Fruit fly (Drosophila melanogaster) whole organism, prepupa: Measurements from ENCODE around the gene CG46397.

Source experiments
- Blimp-1 ChIP-seq: fragments of 200-800 bp; sonication (Bioruptor generic); optimal IDR thresholded peaks from 3 replicates; lab custom pipeline; 2017; ENCODE audit warnings: missing biosample characterization, missing genetic modification characterization, mild to moderate bottlenecking, moderate library complexity, missing genetic modification reagents
- CG10631 ChIP-seq: fragments of 200-800 bp; sonication (Bioruptor generic); optimal IDR thresholded peaks from 2 replicates; lab custom pipeline; 2016; ENCODE audit warnings: missing biosample characterization, missing genetic modification characterization
- CG11762 ChIP-seq: fragments of 200-800 bp; sonication (Bioruptor generic); optimal IDR thresholded peaks from 3 replicates; lab custom pipeline; 2016; ENCODE audit warnings: missing biosample characterization, missing genetic modification characterization; ENCODE audit not compliant: insufficient read depth
- CG11902 ChIP-seq: fragments of 200-800 bp; sonication (Bioruptor generic); optimal IDR thresholded peaks from 3 replicates; lab custom pipeline; 2016; ENCODE audit warnings: missing biosample characterization, missing genetic modification characterization
- CG16779 ChIP-seq: fragments of 200-800 bp; sonication (Bioruptor generic); optimal IDR thresholded peaks from 3 replicates; lab custom pipeline; 2017; ENCODE audit warnings: missing biosample characterization, mild to moderate bottlenecking, missing genetic modification characterization
- CG3032 ChIP-seq: fragments of 200-800 bp; optimal IDR thresholded peaks from 2 replicates; lab custom pipeline; 2019; ENCODE audit warnings: missing biosample characterization, mild to moderate bottlenecking, missing genetic modification characterization, moderate library complexity
- CG31627 ChIP-seq: fragments of 200-800 bp; sonication (Bioruptor generic); optimal IDR thresholded peaks from 3 replicates; lab custom pipeline; 2016; ENCODE audit warnings: missing biosample characterization, missing genetic modification characterization
- CG34406 ChIP-seq: fragments of 200-800 bp; sonication (Bioruptor generic); optimal IDR thresholded peaks from 3 replicates; lab custom pipeline; 2016; ENCODE audit warnings: missing biosample characterization, missing genetic modification characterization
- CG3919 ChIP-seq: fragments of 200-800 bp; sonication (Bioruptor generic); optimal IDR thresholded peaks from 3 replicates; lab custom pipeline; 2016; ENCODE audit warnings: missing biosample characterization, missing genetic modification characterization
- CG4318 ChIP-seq: fragments of 200-800 bp; sonication (Bioruptor generic); optimal IDR thresholded peaks from 3 replicates; lab custom pipeline; 2017; ENCODE audit warnings: missing biosample characterization, mild to moderate bottlenecking, missing genetic modification characterization
- CG6808 ChIP-seq: fragments of 200-800 bp; sonication (Bioruptor generic); optimal IDR thresholded peaks from 3 replicates; lab custom pipeline; 2017; ENCODE audit warnings: missing biosample characterization, missing genetic modification characterization, mild to moderate bottlenecking, moderate library complexity, missing genetic modification reagents
- CG6854 ChIP-seq: fragments of 200-800 bp; sonication (Bioruptor generic); optimal IDR thresholded peaks from 2 replicates; lab custom pipeline; 2017; ENCODE audit warnings: missing biosample characterization, mild to moderate bottlenecking, missing genetic modification characterization
- CG7368 ChIP-seq: fragments of 200-800 bp; sonication (Bioruptor generic); optimal IDR thresholded peaks from 3 replicates; lab custom pipeline; 2016; ENCODE audit warnings: missing biosample characterization, missing genetic modification characterization
- CG8119 ChIP-seq: fragments of 200-800 bp; sonication (Bioruptor generic); IDR thresholded peaks from 3 replicates; pipeline ENCODE4 v1.3.6; 2022; ENCODE audit warnings: missing biosample characterization, missing genetic modification characterization
- CG8632 ChIP-seq: fragments of 200-800 bp; sonication (Bioruptor generic); optimal IDR thresholded peaks from 3 replicates; lab custom pipeline; 2016; ENCODE audit warnings: missing biosample characterization, missing genetic modification characterization
- CG9139 ChIP-seq: fragments of 200-800 bp; sonication (Bioruptor generic); optimal IDR thresholded peaks from 3 replicates; lab custom pipeline; 2017; ENCODE audit warnings: missing biosample characterization, mild to moderate bottlenecking, missing genetic modification characterization
- Eip75B ChIP-seq: fragments of 200-800 bp; sonication (Bioruptor generic); optimal IDR thresholded peaks from 3 replicates; lab custom pipeline; 2016; ENCODE audit warnings: missing biosample characterization, missing genetic modification characterization
- Eip78C ChIP-seq: fragments of 200-800 bp; sonication (Bioruptor generic); peaks from one replicate; lab custom pipeline; 2016; ENCODE audit warnings: missing biosample characterization, missing genetic modification characterization
- Ets21C ChIP-seq: fragments of 200-800 bp; sonication (Bioruptor generic); optimal IDR thresholded peaks from 3 replicates; lab custom pipeline; 2016; ENCODE audit warnings: missing biosample characterization, missing genetic modification characterization
- Hr38 ChIP-seq: sonication (Bioruptor generic); optimal IDR thresholded peaks from 2 replicates; lab custom pipeline; 2016; ENCODE audit warnings: missing biosample characterization, missing genetic modification characterization
- Hr4 ChIP-seq: fragments of 200-800 bp; sonication (Bioruptor generic); optimal IDR thresholded peaks from 3 replicates; lab custom pipeline; 2016; ENCODE audit warnings: missing biosample characterization, missing genetic modification characterization
- Lpt ChIP-seq: fragments of 200-800 bp; sonication (Bioruptor generic); optimal IDR thresholded peaks from 3 replicates; lab custom pipeline; 2016; ENCODE audit warnings: missing biosample characterization, missing genetic modification characterization
- Met ChIP-seq: fragments of 200-800 bp; sonication (Bioruptor generic); optimal IDR thresholded peaks from 3 replicates; lab custom pipeline; 2016; ENCODE audit warnings: missing biosample characterization, missing genetic modification characterization
- OdsH ChIP-seq: fragments of 200-800 bp; sonication (Bioruptor generic); optimal IDR thresholded peaks from 3 replicates; lab custom pipeline; 2016; ENCODE audit warnings: missing biosample characterization, missing genetic modification characterization
- Smox ChIP-seq: fragments of 200-800 bp; sonication (Bioruptor generic); optimal IDR thresholded peaks from 3 replicates; lab custom pipeline; 2016; ENCODE audit warnings: missing biosample characterization, missing genetic modification characterization
- Sox14 ChIP-seq: fragments of 200-800 bp; sonication (Bioruptor generic); optimal IDR thresholded peaks from 3 replicates; lab custom pipeline; 2016; ENCODE audit warnings: missing biosample characterization, missing genetic modification characterization
- Sox15 ChIP-seq: fragments of 200-800 bp; sonication (Bioruptor generic); optimal IDR thresholded peaks from 3 replicates; lab custom pipeline; 2016; ENCODE audit warnings: missing biosample characterization, missing genetic modification characterization
- achi ChIP-seq: fragments of 200-800 bp; sonication (Bioruptor generic); optimal IDR thresholded peaks from 3 replicates; lab custom pipeline; 2016; ENCODE audit warnings: missing biosample characterization, missing genetic modification characterization
- acj6 ChIP-seq: fragments of 200-800 bp; sonication (Bioruptor generic); optimal IDR thresholded peaks from 3 replicates; lab custom pipeline; 2016; ENCODE audit warnings: missing biosample characterization, missing genetic modification characterization
- cyc ChIP-seq: fragments of 200-800 bp; sonication (Bioruptor generic); optimal IDR thresholded peaks from 3 replicates; lab custom pipeline; 2016; ENCODE audit warnings: missing biosample characterization, missing genetic modification characterization
- dac ChIP-seq: fragments of 200-800 bp; sonication (Bioruptor generic); optimal IDR thresholded peaks from 2 replicates; lab custom pipeline; 2017; ENCODE audit warnings: missing biosample characterization, mild to moderate bottlenecking, missing genetic modification characterization
- dsx ChIP-seq: fragments of 200-800 bp; optimal IDR thresholded peaks from 3 replicates; lab custom pipeline; 2019; ENCODE audit warnings: missing biosample characterization, mild to moderate bottlenecking, missing genetic modification characterization, moderate library complexity; ENCODE audit not compliant: poor library complexity, severe bottlenecking
- eg ChIP-seq: fragments of 200-800 bp; sonication (Bioruptor generic); IDR thresholded peaks from 3 replicates; pipeline ENCODE4 v1.3.6; 2022; ENCODE audit warnings: missing biosample characterization, missing genetic modification characterization
- esn ChIP-seq: fragments of 200-800 bp; sonication (Bioruptor generic); optimal IDR thresholded peaks from 2 replicates; lab custom pipeline; 2016; ENCODE audit warnings: missing biosample characterization, mild to moderate bottlenecking, missing genetic modification characterization, moderate library complexity
- fd59A ChIP-seq: fragments of 200-800 bp; sonication (Bioruptor generic); optimal IDR thresholded peaks from 2 replicates; lab custom pipeline; 2017; ENCODE audit warnings: missing biosample characterization, mild to moderate bottlenecking, missing genetic modification characterization, missing genetic modification reagents
- fd85E ChIP-seq: fragments of 200-800 bp; sonication (Bioruptor generic); optimal IDR thresholded peaks from 3 replicates; lab custom pipeline; 2016; ENCODE audit warnings: missing biosample characterization, missing genetic modification characterization
- fkh ChIP-seq: fragments of 200-800 bp; sonication (Bioruptor generic); optimal IDR thresholded peaks from 3 replicates; lab custom pipeline; 2017; ENCODE audit warnings: missing biosample characterization, mild to moderate bottlenecking, missing genetic modification characterization, moderate library complexity
- lz ChIP-seq: fragments of 200-800 bp; sonication (Bioruptor generic); optimal IDR thresholded peaks from 3 replicates; lab custom pipeline; 2016; ENCODE audit warnings: missing biosample characterization, missing genetic modification characterization
- net ChIP-seq: fragments of 200-800 bp; sonication (Bioruptor generic); optimal IDR thresholded peaks from 3 replicates; lab custom pipeline; 2016; ENCODE audit warnings: missing biosample characterization, missing genetic modification characterization
- pdm3 ChIP-seq: fragments of 200-800 bp; sonication (Bioruptor generic); optimal IDR thresholded peaks from 3 replicates; lab custom pipeline; 2016; ENCODE audit warnings: missing biosample characterization, missing genetic modification characterization
- salr ChIP-seq, 2 experiments: fragments of 200-800 bp; sonication (Bioruptor generic); optimal IDR thresholded peaks; 3 replicates each; lab custom pipeline; 2016 to 2018; ENCODE audit warnings: missing biosample characterization in 2 of 2, missing genetic modification characterization in 2 of 2, mild to moderate bottlenecking in 1 of 2
- spab ChIP-seq: fragments of 200-800 bp; sonication (Bioruptor generic); optimal IDR thresholded peaks from 2 replicates; lab custom pipeline; 2017; ENCODE audit warnings: missing biosample characterization, mild to moderate bottlenecking, missing genetic modification characterization, missing genetic modification reagents
- ss ChIP-seq, 2 experiments: fragments of 200-800 bp; sonication (Bioruptor generic); optimal IDR thresholded peaks; 2 replicates in 1 of 2; 3 replicates in 1 of 2; lab custom pipeline; 2017 to 2018; ENCODE audit warnings: mild to moderate bottlenecking in 2 of 2, missing biosample characterization in 2 of 2, missing genetic modification characterization in 2 of 2, moderate library complexity in 1 of 2
- svp ChIP-seq: fragments of 200-800 bp; sonication (Bioruptor generic); peaks from one replicate; lab custom pipeline; 2016; ENCODE audit warnings: missing biosample characterization, missing genetic modification characterization
- topi ChIP-seq: fragments of 200-800 bp; sonication (Bioruptor generic); optimal IDR thresholded peaks from 3 replicates; lab custom pipeline; 2016; ENCODE audit warnings: missing biosample characterization, missing genetic modification characterization
- vri ChIP-seq: fragments of 200-800 bp; sonication (Bioruptor generic); optimal IDR thresholded peaks from 3 replicates; lab custom pipeline; 2016; ENCODE audit warnings: missing biosample characterization, mild to moderate bottlenecking, missing genetic modification characterization

Gene CG46397

dm6 chr2L:8982584-8983302, 35.7 kb downstream of the CG46397 start:
- TF ChIP-seq Lpt (GFP tag; lab: Kevin White, UChicago), result no peak
- peak; percentile 15 for TF ChIP-seq Eip78C (GFP tag; lab: Kevin White, UChicago)
- peak; percentile 47 for TF ChIP-seq fkh (GFP tag; lab: Kevin White, UChicago)

- TF ChIP-seq Hr38 (GFP tag; lab: Kevin White, UChicago) (no peak), CG3032 (tag; lab: Kevin White, UChicago) (peak; percentile 93), fd59A (peak; percentile 85), vri (GFP tag; lab: Kevin White, UChicago) (peak; percentile 95), CG9139 (peak; percentile 84), acj6 (GFP tag; lab: Kevin White, UChicago) (peak; percentile 95), CG6854 (no peak), dsx (GFP tag; lab: Kevin White, UChicago) (peak; percentile 94), Lpt (GFP tag; lab: Kevin White, UChicago) (peak; percentile 92), CG8119 (GFP tag; lab: Robert Waterston, UW) (peak; percentile 98), eg (GFP tag; lab: Robert Waterston, UW) (peak; percentile 98), net (GFP tag; lab: Kevin White, UChicago) (peak; percentile 90), spab (peak; percentile 91), CG11762 (peak; percentile 94), fd85E (GFP tag; lab: Kevin White, UChicago) (peak; percentile 77), pdm3 (GFP tag; lab: Kevin White, UChicago) (peak; percentile 96), lz (GFP tag; lab: Kevin White, UChicago) (peak; percentile 94), Smox (peak; percentile 97), Ets21C (GFP tag; lab: Kevin White, UChicago) (peak; percentile 90), achi (GFP tag; lab: Kevin White, UChicago) (peak; percentile 96), Eip78C (GFP tag; lab: Kevin White, UChicago) (peak; percentile 99), CG7368 (GFP tag; lab: Kevin White, UChicago) (peak; percentile 90), CG6808 (GFP tag; lab: Kevin White, UChicago) (peak; percentile 88), CG31627 (GFP tag; lab: Kevin White, UChicago) (peak; percentile 95), svp (GFP tag; lab: Kevin White, UChicago) (peak; percentile 98), Eip75B (peak; percentile 91), salr (GFP tag; optimal IDR thresholded peaks at IDR 0.05; lab: Kevin White, UChicago) (peak; percentile 66 to 94), dac (peak; percentile 57), CG4318 (GFP tag; lab: Kevin White, UChicago) (peak; percentile 82), CG10631 (GFP tag; lab: Kevin White, UChicago) (peak; percentile 95), Met (peak; percentile 96), Sox15 (peak; percentile 80), topi (GFP tag; lab: Kevin White, UChicago) (peak; percentile 97), cyc (GFP tag; lab: Kevin White, UChicago) (peak; percentile 96), CG16779 (tag; lab: Kevin White, UChicago) (peak; percentile 76), CG11902 (GFP tag; lab: Kevin White, UChicago) (peak; percentile 86), ss (GFP tag; optimal IDR thresholded peaks at IDR 0.05; lab: Kevin White, UChicago) (peak; percentile 86 to 90), CG34406 (peak; percentile 96), Sox14 (GFP tag; lab: Kevin White, UChicago) (peak; percentile 94), OdsH (peak; percentile 96), fkh (GFP tag; lab: Kevin White, UChicago) (peak; percentile 87), CG3919 (peak; percentile 98), CG8632 (GFP tag; lab: Kevin White, UChicago) (peak; percentile 95), esn (GFP tag; lab: Kevin White, UChicago) (peak; percentile 98), Blimp-1 (peak; percentile 88), Hr4 (GFP tag; lab: Kevin White, UChicago) (peak; percentile 83)
Observed at dm6 chr2L:8984614-8985318, 37.7 kb downstream of the CG46397 start, which contains the start of gene CG13101. CG13101 (minus strand) TSS chr2L:8984872.
